Fruit fly (Drosophila melanogaster): Measurements from ENCODE around the gene lmgA.

The lmgA gene

DNA sequence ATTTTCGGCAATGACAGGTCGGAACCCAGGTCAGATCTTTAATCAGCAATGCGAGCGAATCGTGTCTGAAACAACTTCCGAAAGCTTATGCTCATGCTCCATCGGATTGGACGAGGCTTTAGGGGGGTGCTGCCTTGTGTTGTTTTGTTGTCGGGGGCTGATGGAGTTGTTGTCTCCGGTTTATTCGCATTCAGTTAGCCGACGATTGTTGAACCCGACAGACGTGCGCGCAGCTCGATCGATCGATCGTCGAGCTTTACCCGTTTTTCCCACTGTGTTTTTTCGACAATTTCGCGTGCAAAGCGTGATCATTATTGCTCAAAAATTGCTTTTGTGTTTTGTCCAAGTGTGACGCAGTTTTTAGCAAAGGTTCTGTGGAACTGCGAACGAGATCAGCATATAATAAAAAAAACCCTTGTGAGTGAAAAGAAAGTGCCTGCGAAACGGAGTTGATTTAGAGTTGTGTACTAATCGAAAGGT is 573 bp upstream of the lmgA start, which contains the start of gene CG17834 (continued):
- no peak for TF ChIP-seq ato (GFP tag; IDR thresholded peaks at IDR 0.05; ENCODE audit: partially characterized antibody)
- no peak for TF ChIP-seq CG10274 (GFP tag; optimal IDR thresholded peaks at IDR 0.05)
- TF ChIP-seq az2 (GFP tag; optimal IDR thresholded peaks at IDR 0.05) = no peak
- 0 out of 2 replicates have a peak, but pooled peaks have one; percentile 16 for TF ChIP-seq CG9932 (GFP tag; IDR thresholded peaks at IDR 0.05)
- TF ChIP-seq caup (GFP tag; optimal IDR thresholded peaks at IDR 0.05; ENCODE audit: severe bottlenecking) = peak; percentile 40
- no peak for TF ChIP-seq CG11456 (GFP tag; IDR thresholded peaks at IDR 0.05)
- no peak for TF ChIP-seq CG12299 (tag; optimal IDR thresholded peaks at IDR 0.05)
- TF ChIP-seq Poxn (GFP tag; IDR thresholded peaks at IDR 0.05) = no peak
- TF ChIP-seq ro (GFP tag; IDR thresholded peaks at IDR 0.05) = no peak
- TF ChIP-seq Hsf (GFP tag; optimal IDR thresholded peaks at IDR 0.05) = no peak
- TF ChIP-seq D19B (GFP tag; optimal IDR thresholded peaks at IDR 0.05) = no peak
- TF ChIP-seq CG10543 (GFP tag; optimal IDR thresholded peaks at IDR 0.05) = peak; percentile 61
- TF ChIP-seq tgo (GFP tag; IDR thresholded peaks at IDR 0.05) = no peak
- no peak for TF ChIP-seq CG17385 (GFP tag; optimal IDR thresholded peaks at IDR 0.05)
- no peak for TF ChIP-seq bab2 (GFP tag; optimal IDR thresholded peaks at IDR 0.05)
- no peak for TF ChIP-seq CG14710 (tag; optimal IDR thresholded peaks at IDR 0.05)
- TF ChIP-seq Hr78 (GFP tag; optimal IDR thresholded peaks at IDR 0.05) = peak in 1 of 2 experiments; percentile 85
- TF ChIP-seq ara (GFP tag; IDR thresholded peaks at IDR 0.05) = peak; percentile 13; the same call in 1 of the 2 replicates
- TF ChIP-seq Bgb (GFP tag; IDR thresholded peaks at IDR 0.05; ENCODE audit: partially characterized antibody) = peak; percentile 48; the same call in 1 of the 2 replicates
- TF ChIP-seq Med (GFP tag) = peak; percentile 70
- TF ChIP-seq Hmr (GFP tag; optimal IDR thresholded peaks at IDR 0.05) = peak; percentile 10
- TF ChIP-seq CG34376 (GFP tag; optimal IDR thresholded peaks at IDR 0.05) = peak; percentile 87
- no peak for TF ChIP-seq tll (GFP tag; optimal IDR thresholded peaks at IDR 0.05)
- no peak for TF ChIP-seq Asciz (GFP tag; optimal IDR thresholded peaks at IDR 0.05)
- no peak for TF ChIP-seq odd (GFP tag; optimal IDR thresholded peaks at IDR 0.05)
- TF ChIP-seq Stat92E (GFP tag; optimal IDR thresholded peaks at IDR 0.05) = no peak
- 0 out of 3 replicates have a peak, but pooled peaks have one; percentile 16 for TF ChIP-seq Aef1 (GFP tag; IDR thresholded peaks at IDR 0.05)
- TF ChIP-seq Elba2 (GFP tag; optimal IDR thresholded peaks at IDR 0.05) = no peak
- no peak for TF ChIP-seq tup (GFP tag; optimal IDR thresholded peaks at IDR 0.05)
- no peak for TF ChIP-seq Scr (GFP tag; IDR thresholded peaks at IDR 0.05; ENCODE audit: partially characterized antibody)
- no peak for TF ChIP-seq Blimp-1 (GFP tag; optimal IDR thresholded peaks at IDR 0.05)
- TF ChIP-seq Doc3 (GFP tag; IDR thresholded peaks at IDR 0.05; ENCODE audit: partially characterized antibody) = no peak
- TF ChIP-seq CG43689 (GFP tag; IDR thresholded peaks at IDR 0.05) = no peak
- no peak for TF ChIP-seq CG11398 (GFP tag; optimal IDR thresholded peaks at IDR 0.05)

dm6 chr2L:8525000-8525399 is 3.4 kb downstream of the lmgA start:
- TF ChIP-seq Hr39 (optimal IDR thresholded peaks at IDR 0.05) = no peak
- peak in 1 of 2 experiments; percentile 71 for TF ChIP-seq Pdp1 (GFP tag; optimal IDR thresholded peaks at IDR 0.05)
- TF ChIP-seq zf30C (GFP tag; optimal IDR thresholded peaks at IDR 0.05) = peak; percentile 2
- TF ChIP-seq B-H2 (GFP tag; optimal IDR thresholded peaks at IDR 0.05) = no peak
- peak; percentile 61 for TF ChIP-seq Ets65A (GFP tag)
